Worm (Caenorhabditis elegans) whole organism, L3 larva: Measurements from ENCODE around the gene lsy-27.

Source experiments
- ceh-16 ChIP-seq: sonication (generic microtip); optimal IDR thresholded peaks from 2 replicates; lab custom pipeline; 2017; ENCODE audit warnings: missing biosample characterization, missing genetic modification characterization
- ceh-28 ChIP-seq: fragments of 150-350 bp; optimal IDR thresholded peaks from 2 replicates; lab custom pipeline; 2014; ENCODE audit warnings: missing biosample characterization, missing genetic modification reagents, missing genetic modification characterization
- daf-12 ChIP-seq: fragments of 150-350 bp; optimal IDR thresholded peaks from 2 replicates; lab custom pipeline; 2014; ENCODE audit warnings: missing biosample characterization, missing genetic modification reagents, missing genetic modification characterization
- egl-27 ChIP-seq: sonication (generic microtip); optimal IDR thresholded peaks from 4 replicates; lab custom pipeline; 2017; ENCODE audit warnings: missing biosample characterization, missing genetic modification reagents, missing genetic modification characterization
- nhr-11 ChIP-seq: fragments of 150-350 bp; optimal IDR thresholded peaks from 2 replicates; lab custom pipeline; 2014; ENCODE audit warnings: missing biosample characterization, missing genetic modification characterization
- pha-4 ChIP-seq: fragments of 150-350 bp; optimal IDR thresholded peaks from 2 replicates; lab custom pipeline; 2014; ENCODE audit warnings: missing biosample characterization, missing genetic modification reagents, missing genetic modification characterization
- pqm-1 ChIP-seq: fragments of 150-350 bp; optimal IDR thresholded peaks from 2 replicates; lab custom pipeline; 2017; ENCODE audit warnings: missing biosample characterization, missing genetic modification characterization, inconsistent platforms
- ztf-4 ChIP-seq: fragments of 150-350 bp; optimal IDR thresholded peaks from 2 replicates; lab custom pipeline; 2014; ENCODE audit warnings: missing biosample characterization, missing genetic modification characterization

ce11 chrV:17303392-17303791, 46.6 kb downstream of the lsy-27 start:
- TF ChIP-seq daf-12 (tag; lab: Kevin White, UChicago) (no peak), egl-27 (tag; lab: Kevin White, UChicago) (no peak), ztf-4 (no peak), ceh-16 (tag; lab: Kevin White, UChicago) (no peak), pha-4 (no peak), nhr-11 (tag; lab: Kevin White, UChicago) (no peak), ceh-28 (tag; lab: Kevin White, UChicago) (no peak), pqm-1 (tag; lab: Kevin White, UChicago) (no peak)
